Fruit fly (Drosophila melanogaster) whole organism, embryonic: Measurements from ENCODE around the gene CG34417.

Source experiments
- ATbp ChIP-seq: fragments of 200-800 bp; sonication (Bioruptor generic); optimal IDR thresholded peaks from 2 replicates; lab custom pipeline; 2017; ENCODE audit warnings: missing biosample characterization, mild to moderate bottlenecking, missing genetic modification characterization, missing genetic modification reagents
- Abd-B ChIP-seq: fragments of 200-800 bp; sonication (Bioruptor generic); optimal IDR thresholded peaks from 2 replicates; lab custom pipeline; 2018; ENCODE audit warnings: missing biosample characterization, mild to moderate bottlenecking, missing genetic modification characterization, moderate library complexity
- Bdp1 ChIP-seq: fragments of 200-800 bp; sonication (Bioruptor generic); optimal IDR thresholded peaks from 3 replicates; lab custom pipeline; 2016; ENCODE audit warnings: missing biosample characterization, missing genetic modification characterization
- C15 ChIP-seq: fragments of 200-800 bp; sonication (Bioruptor generic); IDR thresholded peaks from 3 replicates; pipeline ENCODE4 v1.3.6; 2022; ENCODE audit warnings: missing biosample characterization, missing genetic modification characterization
- CG11456 ChIP-seq: fragments of 200-800 bp; sonication (Bioruptor generic); IDR thresholded peaks from 3 replicates; pipeline ENCODE4 v1.3.6; 2022; ENCODE audit warnings: missing biosample characterization, missing genetic modification characterization
- CG15269 ChIP-seq: fragments of 200-800 bp; sonication (Bioruptor generic); optimal IDR thresholded peaks from 2 replicates; lab custom pipeline; 2018; ENCODE audit warnings: missing biosample characterization, mild to moderate bottlenecking, missing genetic modification characterization, moderate library complexity
- CG15514 ChIP-seq: fragments of 200-800 bp; sonication (Bioruptor generic); optimal IDR thresholded peaks from 3 replicates; lab custom pipeline; 2017; ENCODE audit warnings: missing biosample characterization, missing genetic modification characterization, mild to moderate bottlenecking, moderate library complexity, missing genetic modification reagents
- CG1792 ChIP-seq: fragments of 200-800 bp; sonication (Bioruptor generic); optimal IDR thresholded peaks from 2 replicates; lab custom pipeline; 2016; ENCODE audit warnings: missing biosample characterization, missing genetic modification characterization
- CG2199 ChIP-seq: fragments of 200-800 bp; sonication (Bioruptor generic); IDR thresholded peaks from 3 replicates; pipeline ENCODE4 v1.3.6; 2022; ENCODE audit warnings: missing biosample characterization, missing genetic modification characterization
- CG2202 ChIP-seq: fragments of 200-800 bp; sonication (Bioruptor generic); optimal IDR thresholded peaks from 2 replicates; lab custom pipeline; 2018; ENCODE audit warnings: missing biosample characterization, mild to moderate bottlenecking, missing genetic modification characterization
- CG34224 ChIP-seq: fragments of 200-800 bp; sonication (Bioruptor generic); IDR thresholded peaks from 3 replicates; pipeline ENCODE4 v1.3.6; 2022; ENCODE audit warnings: missing biosample characterization, missing genetic modification characterization; ENCODE audit not compliant: partially characterized antibody
- CG4730 ChIP-seq: fragments of 200-800 bp; sonication (Bioruptor generic); IDR thresholded peaks from 2 replicates; pipeline ENCODE4 v1.3.6; 2022; ENCODE audit warnings: missing biosample characterization, missing genetic modification characterization
- CG6254 ChIP-seq: fragments of 200-800 bp; sonication (Bioruptor generic); optimal IDR thresholded peaks from 3 replicates; lab custom pipeline; 2017; ENCODE audit warnings: mild to moderate bottlenecking, missing biosample characterization, missing genetic modification reagents, missing genetic modification characterization
- CG6791 ChIP-seq: fragments of 200-800 bp; sonication (Bioruptor generic); IDR thresholded peaks from 3 replicates; pipeline ENCODE4 v1.3.6; 2022; ENCODE audit warnings: missing biosample characterization, missing genetic modification characterization; ENCODE audit not compliant: partially characterized antibody
- CG9932 ChIP-seq: fragments of 200-800 bp; sonication (Bioruptor generic); IDR thresholded peaks from 2 replicates; pipeline ENCODE4 v1.3.6; 2022; ENCODE audit warnings: missing biosample characterization, missing genetic modification characterization
- Deaf1 ChIP-seq: fragments of 200-800 bp; optimal IDR thresholded peaks from 3 replicates; lab custom pipeline; 2019; ENCODE audit warnings: missing biosample characterization, mild to moderate bottlenecking, missing genetic modification characterization, moderate library complexity
- Dip3 ChIP-seq: fragments of 200-800 bp; sonication (Bioruptor generic); optimal IDR thresholded peaks from 3 replicates; lab custom pipeline; 2016; ENCODE audit warnings: missing biosample characterization, missing genetic modification characterization
- E2f1 ChIP-seq: fragments of 200-800 bp; sonication (Bioruptor generic); IDR thresholded peaks from 2 replicates; pipeline ENCODE4 v1.3.6; 2022; ENCODE audit warnings: missing biosample characterization, missing genetic modification characterization
- ERR ChIP-seq: fragments of 200-800 bp; sonication (Bioruptor generic); optimal IDR thresholded peaks from 2 replicates; lab custom pipeline; 2016; ENCODE audit warnings: missing biosample characterization, missing genetic modification characterization
- Fer1 ChIP-seq: fragments of 200-800 bp; sonication (Bioruptor generic); optimal IDR thresholded peaks from 2 replicates; lab custom pipeline; 2017; ENCODE audit warnings: missing biosample characterization, mild to moderate bottlenecking, missing genetic modification characterization
- H15 ChIP-seq: fragments of 200-800 bp; sonication (Bioruptor generic); IDR thresholded peaks from 3 replicates; pipeline ENCODE4 v1.3.6; 2022; ENCODE audit warnings: missing biosample characterization, missing genetic modification characterization
- H2.0 ChIP-seq: fragments of 200-800 bp; sonication (Bioruptor generic); IDR thresholded peaks from 2 replicates; pipeline ENCODE4 v1.3.6; 2022; ENCODE audit warnings: missing biosample characterization, missing genetic modification characterization
- Hsf ChIP-seq: fragments of 200-800 bp; sonication (Bioruptor generic); optimal IDR thresholded peaks from 3 replicates; lab custom pipeline; 2016; ENCODE audit warnings: missing biosample characterization, missing genetic modification characterization
- Lim3 ChIP-seq: fragments of 200-800 bp; sonication (Bioruptor generic); IDR thresholded peaks from 2 replicates; pipeline ENCODE4 v1.3.6; 2022; ENCODE audit warnings: missing biosample characterization, missing genetic modification characterization
- Lpt ChIP-seq: fragments of >200 bp; optimal IDR thresholded peaks from 2 replicates; lab custom pipeline; 2018; ENCODE audit warnings: missing biosample characterization, missing genetic modification characterization
- MESR4 ChIP-seq: fragments of 200-800 bp; sonication (Bioruptor generic); optimal IDR thresholded peaks from 2 replicates; lab custom pipeline; 2018; ENCODE audit warnings: missing biosample characterization, mild to moderate bottlenecking, missing genetic modification characterization, moderate library complexity
- Med ChIP-seq: fragments of 200-800 bp; sonication (Bioruptor generic); peaks from one replicate; lab custom pipeline; 2016; ENCODE audit warnings: missing biosample characterization, missing genetic modification characterization, mild to moderate bottlenecking, inconsistent platforms, moderate library complexity
- Mes4 ChIP-seq: fragments of 200-800 bp; sonication (Bioruptor generic); optimal IDR thresholded peaks from 2 replicates; lab custom pipeline; 2016; ENCODE audit warnings: missing biosample characterization, missing genetic modification characterization
- NC2β ChIP-seq: fragments of 200-800 bp; sonication (Bioruptor generic); optimal IDR thresholded peaks from 2 replicates; lab custom pipeline; 2016; ENCODE audit warnings: missing biosample characterization, missing genetic modification characterization
- NfI ChIP-seq: fragments of 200-800 bp; sonication (Bioruptor generic); optimal IDR thresholded peaks from 3 replicates; lab custom pipeline; 2018; ENCODE audit warnings: missing biosample characterization, mild to moderate bottlenecking, missing genetic modification characterization, moderate library complexity
- Rx ChIP-seq: fragments of 200-800 bp; sonication (Bioruptor generic); IDR thresholded peaks from 2 replicates; pipeline ENCODE4 v1.3.6; 2022; ENCODE audit warnings: missing biosample characterization, missing genetic modification characterization
- Sin3A ChIP-seq: fragments of >200 bp; optimal IDR thresholded peaks from 2 replicates; lab custom pipeline; 2018
- Six4 ChIP-seq: fragments of 200-800 bp; sonication (Bioruptor generic); optimal IDR thresholded peaks from 2 replicates; lab custom pipeline; 2016; ENCODE audit warnings: missing biosample characterization, missing genetic modification characterization
- Ssrp ChIP-seq: fragments of 200-800 bp; sonication (Bioruptor generic); optimal IDR thresholded peaks from 2 replicates; lab custom pipeline; 2018; ENCODE audit warnings: missing biosample characterization, mild to moderate bottlenecking, missing genetic modification characterization, moderate library complexity
- amos ChIP-seq: fragments of 200-800 bp; sonication (Bioruptor generic); IDR thresholded peaks from 2 replicates; pipeline ENCODE4 v1.3.6; 2022; ENCODE audit warnings: missing biosample characterization, missing genetic modification characterization; ENCODE audit not compliant: partially characterized antibody
- ase ChIP-seq: fragments of 200-800 bp; sonication (Bioruptor generic); IDR thresholded peaks from 3 replicates; pipeline ENCODE4 v1.3.6; 2022; ENCODE audit warnings: missing biosample characterization, missing genetic modification characterization
- br ChIP-seq: fragments of >200 bp; optimal IDR thresholded peaks from 2 replicates; lab custom pipeline; 2017
- danr ChIP-seq: fragments of 200-800 bp; sonication (Bioruptor generic); IDR thresholded peaks from 2 replicates; pipeline ENCODE4 v1.3.6; 2022; ENCODE audit warnings: missing biosample characterization, missing genetic modification characterization
- dimm ChIP-seq: fragments of 200-800 bp; sonication (Bioruptor generic); IDR thresholded peaks from 2 replicates; pipeline ENCODE4 v1.3.6; 2022; ENCODE audit warnings: missing biosample characterization, missing genetic modification characterization
- ems ChIP-seq: fragments of 200-800 bp; sonication (Bioruptor generic); optimal IDR thresholded peaks from 3 replicates; lab custom pipeline; 2016; ENCODE audit warnings: missing biosample characterization, missing genetic modification characterization
- fd96Cb ChIP-seq: fragments of 200-800 bp; sonication (Bioruptor generic); optimal IDR thresholded peaks from 2 replicates; lab custom pipeline; 2018; ENCODE audit warnings: missing biosample characterization, mild to moderate bottlenecking, missing genetic modification characterization, moderate library complexity
- gcm2 ChIP-seq: fragments of 200-800 bp; sonication (Bioruptor generic); optimal IDR thresholded peaks from 2 replicates; lab custom pipeline; 2016; ENCODE audit warnings: missing biosample characterization, missing genetic modification characterization
- gsb-n ChIP-seq: fragments of 200-800 bp; sonication (Bioruptor generic); optimal IDR thresholded peaks from 3 replicates; lab custom pipeline; 2018; ENCODE audit warnings: missing biosample characterization, mild to moderate bottlenecking, missing genetic modification characterization
- ind ChIP-seq: fragments of 200-800 bp; sonication (Bioruptor generic); optimal IDR thresholded peaks from 3 replicates; lab custom pipeline; 2016; ENCODE audit warnings: missing biosample characterization, missing genetic modification characterization
- ken ChIP-seq: fragments of 200-800 bp; sonication (Bioruptor generic); IDR thresholded peaks from 3 replicates; pipeline ENCODE4 v1.3.6; 2022; ENCODE audit warnings: missing biosample characterization, missing genetic modification characterization
- oc ChIP-seq: fragments of 200-800 bp; sonication (Bioruptor generic); optimal IDR thresholded peaks from 2 replicates; lab custom pipeline; 2018; ENCODE audit warnings: missing biosample characterization, mild to moderate bottlenecking, missing genetic modification characterization, moderate library complexity
- repo ChIP-seq: fragments of 200-800 bp; sonication (Bioruptor generic); optimal IDR thresholded peaks from 2 replicates; lab custom pipeline; 2016; ENCODE audit warnings: missing biosample characterization, missing genetic modification characterization
- sob ChIP-seq: fragments of 200-800 bp; sonication (Bioruptor generic); IDR thresholded peaks from 2 replicates; pipeline ENCODE4 v1.3.6; 2022; ENCODE audit warnings: missing biosample characterization, missing genetic modification characterization
- tin ChIP-seq: fragments of 200-800 bp; sonication (Bioruptor generic); optimal IDR thresholded peaks from 3 replicates; lab custom pipeline; 2016; ENCODE audit warnings: missing biosample characterization, missing genetic modification characterization
- tup ChIP-seq: fragments of 200-800 bp; sonication (Bioruptor generic); optimal IDR thresholded peaks from 2 replicates; lab custom pipeline; 2016; ENCODE audit warnings: missing biosample characterization, mild to moderate bottlenecking, missing genetic modification characterization, moderate library complexity
- vvl ChIP-seq: fragments of 200-800 bp; sonication (Bioruptor generic); IDR thresholded peaks from 2 replicates; pipeline ENCODE4 v1.3.6; 2022; ENCODE audit warnings: missing biosample characterization, missing genetic modification characterization
- wor ChIP-seq: fragments of 200-800 bp; sonication (Bioruptor generic); IDR thresholded peaks from 2 replicates; pipeline ENCODE4 v1.3.6; 2022; ENCODE audit warnings: missing biosample characterization, missing genetic modification characterization

Gene CG34417

dm6 chrX:6621566-6622006 is 81.0 kb downstream of the CG34417 start (continued):
- TF ChIP-seq H2.0 (GFP tag; lab: Robert Waterston, UW) (0 out of 2 replicates have a peak, but pooled peaks have one; percentile 28), ATbp (GFP tag; lab: Kevin White, UChicago) (peak; percentile 31), CG15514 (peak; percentile 42), ERR (GFP tag; lab: Kevin White, UChicago) (peak; percentile 12), MESR4 (GFP tag; lab: Kevin White, UChicago) (no peak), Deaf1 (tag; lab: Kevin White, UChicago) (peak; percentile 20), E2f1 (GFP tag; lab: Robert Waterston, UW) (no peak), Abd-B (peak; percentile 13), NC2β (GFP tag; lab: Kevin White, UChicago) (no peak), CG4730 (peak; percentile 30; the same call in 1 of the 2 replicates), CG1792 (GFP tag; lab: Kevin White, UChicago) (no peak), gcm2 (peak; percentile 7), CG6254 (GFP tag; lab: Kevin White, UChicago) (peak; percentile 44), Bdp1 (no peak), oc (tag; lab: Kevin White, UChicago) (peak; percentile 25), Lpt (GFP tag; lab: Kevin White, UChicago) (no peak), Sin3A (no peak), ase (GFP tag; lab: Robert Waterston, UW) (no peak), CG15269 (tag; lab: Kevin White, UChicago) (peak; percentile 11), H15 (GFP tag; lab: Robert Waterston, UW) (0 out of 3 replicates have a peak, but pooled peaks have one; percentile 12), NfI (GFP tag; lab: Kevin White, UChicago) (no peak), C15 (GFP tag; lab: Robert Waterston, UW) (no peak), dimm (GFP tag; lab: Robert Waterston, UW) (0 out of 2 replicates have a peak, but pooled peaks have one; percentile 34), ken (GFP tag; lab: Robert Waterston, UW) (0 out of 3 replicates have a peak, but pooled peaks have one; percentile 16), Dip3 (GFP tag; lab: Kevin White, UChicago) (peak; percentile 10), Fer1 (GFP tag; lab: Kevin White, UChicago) (no peak), CG2202 (tag; lab: Kevin White, UChicago) (peak; percentile 12), Lim3 (GFP tag; lab: Robert Waterston, UW) (no peak), Six4 (GFP tag; lab: Kevin White, UChicago) (peak; percentile 23), danr (GFP tag; lab: Robert Waterston, UW) (no peak), Mes4 (GFP tag; lab: Kevin White, UChicago) (no peak), CG6791 (GFP tag; lab: Robert Waterston, UW) (no peak), ind (GFP tag; lab: Kevin White, UChicago) (peak; percentile 34), CG11456 (GFP tag; lab: Robert Waterston, UW) (peak; percentile 66; the same call in 1 of the 3 replicates), vvl (GFP tag; lab: Robert Waterston, UW) (peak; percentile 51), CG9932 (GFP tag; lab: Robert Waterston, UW) (peak; percentile 64), wor (GFP tag; lab: Robert Waterston, UW) (no peak), Rx (GFP tag; lab: Robert Waterston, UW) (peak; percentile 25; the same call in 1 of the 2 replicates), Hsf (peak; percentile 35), Med (peak; percentile 86), repo (GFP tag; lab: Kevin White, UChicago) (no peak), tin (peak; percentile 50), sob (GFP tag; lab: Robert Waterston, UW) (peak; percentile 58), CG34224 (GFP tag; lab: Robert Waterston, UW) (no peak), fd96Cb (tag; lab: Kevin White, UChicago) (peak; percentile 45), tup (no peak), br (no peak), ems (GFP tag; lab: Kevin White, UChicago) (no peak), amos (GFP tag; lab: Robert Waterston, UW) (no peak), CG2199 (GFP tag; lab: Robert Waterston, UW) (no peak), Ssrp (tag; lab: Kevin White, UChicago) (peak; percentile 38), gsb-n (tag; lab: Kevin White, UChicago) (peak; percentile 10)
